Worm (Caenorhabditis elegans) whole organism, late embryonic: ENCODE data around the gene pqn-70.
A peak's percentile ranks its signal among the peaks of the same experiment; 100 is the strongest.

Source experiments
- C08G9.2 ChIP-seq: sonication (generic microtip); optimal IDR thresholded peaks from 2 replicates; lab custom pipeline; 2016; ENCODE audit warnings: mild to moderate bottlenecking, missing genetic modification characterization, moderate library complexity, missing compliant biosample characterization
- F13H6.1 ChIP-seq: sonication (generic microtip); optimal IDR thresholded peaks from 2 replicates; lab custom pipeline; 2016; ENCODE audit warnings: missing genetic modification characterization, missing compliant biosample characterization
- K09A11.1 ChIP-seq: sonication (generic microtip); optimal IDR thresholded peaks from 2 replicates; lab custom pipeline; 2017; ENCODE audit warnings: antibody characterized with exemption, mild to moderate bottlenecking, missing genetic modification characterization, missing compliant biosample characterization; ENCODE audit not compliant: insufficient read depth
- T23F11.4 ChIP-seq: fragments of 200-800 bp; sonication (Bioruptor generic); optimal IDR thresholded peaks from 2 replicates; lab custom pipeline; 2018; ENCODE audit warnings: mild to moderate bottlenecking, missing genetic modification characterization, missing compliant biosample characterization
- ama-1 ChIP-seq: fragments of 150-350 bp; optimal IDR thresholded peaks from 2 replicates; lab custom pipeline; 2014
- ceh-14 ChIP-seq: sonication (generic microtip); optimal IDR thresholded peaks from 2 replicates; lab custom pipeline; 2016; ENCODE audit warnings: missing genotype, missing genetic modification characterization, missing compliant biosample characterization
- ceh-2 ChIP-seq: sonication (generic microtip); optimal IDR thresholded peaks from 2 replicates; lab custom pipeline; 2016; ENCODE audit warnings: missing genotype, missing genetic modification characterization, missing compliant biosample characterization
- ceh-31 ChIP-seq: sonication (generic microtip); optimal IDR thresholded peaks from 2 replicates; lab custom pipeline; 2016; ENCODE audit warnings: missing genetic modification characterization, missing compliant biosample characterization
- ceh-45 ChIP-seq: fragments of 200-800 bp; sonication (Bioruptor generic); IDR thresholded peaks from 2 replicates; pipeline ENCODE4 v1.3.6; 2022; ENCODE audit warnings: missing genetic modification reagents, missing genetic modification characterization, missing compliant biosample characterization
- che-1 ChIP-seq: sonication (generic microtip); optimal IDR thresholded peaks from 2 replicates; lab custom pipeline; 2016; ENCODE audit warnings: mild to moderate bottlenecking, missing genetic modification characterization, missing compliant biosample characterization
- dmd-4 ChIP-seq: sonication (generic microtip); optimal IDR thresholded peaks from 2 replicates; lab custom pipeline; 2016; ENCODE audit warnings: borderline replicate concordance, missing genetic modification characterization, missing compliant biosample characterization
- elt-2 ChIP-seq: sonication (generic microtip); optimal IDR thresholded peaks from 2 replicates; lab custom pipeline; 2016; ENCODE audit warnings: missing genetic modification reagents, missing genetic modification characterization, missing compliant biosample characterization
- ets-4 ChIP-seq: sonication (generic microtip); optimal IDR thresholded peaks from 2 replicates; lab custom pipeline; 2016; ENCODE audit warnings: missing genetic modification characterization, missing compliant biosample characterization
- eyg-1 ChIP-seq: sonication (generic microtip); optimal IDR thresholded peaks from 2 replicates; lab custom pipeline; 2016; ENCODE audit warnings: missing genotype, missing genetic modification characterization, missing compliant biosample characterization
- fkh-10 ChIP-seq: fragments of 150-350 bp; optimal IDR thresholded peaks from 2 replicates; lab custom pipeline; 2014; ENCODE audit warnings: missing biosample characterization, missing genetic modification reagents, missing genetic modification characterization
- gmeb-2 ChIP-seq: sonication (generic microtip); optimal IDR thresholded peaks from 2 replicates; lab custom pipeline; 2016; ENCODE audit warnings: missing genetic modification characterization, inconsistent platforms, missing compliant biosample characterization
- hlh-13 ChIP-seq: fragments of 200-800 bp; sonication (Bioruptor generic); optimal IDR thresholded peaks from 2 replicates; lab custom pipeline; 2018; ENCODE audit warnings: mild to moderate bottlenecking, missing genetic modification characterization, missing compliant biosample characterization
- hlh-15 ChIP-seq: sonication (generic microtip); optimal IDR thresholded peaks from 2 replicates; lab custom pipeline; 2016; ENCODE audit warnings: missing genetic modification characterization, missing compliant biosample characterization
- hlh-8 ChIP-seq: sonication (generic microtip); optimal IDR thresholded peaks from 2 replicates; lab custom pipeline; 2016; ENCODE audit warnings: missing genotype, missing genetic modification characterization, missing compliant biosample characterization
- lin-11 ChIP-seq: fragments of 200-800 bp; sonication (Bioruptor generic); optimal IDR thresholded peaks from 2 replicates; lab custom pipeline; 2018; ENCODE audit warnings: mild to moderate bottlenecking, missing genetic modification characterization, missing compliant biosample characterization
- nfya-1 ChIP-seq: sonication (generic microtip); optimal IDR thresholded peaks from 2 replicates; lab custom pipeline; 2017; ENCODE audit warnings: missing genetic modification characterization, mild to moderate bottlenecking, missing compliant biosample characterization, antibody characterized with exemption, moderate library complexity
- npax-4 ChIP-seq: sonication (generic microtip); optimal IDR thresholded peaks from 2 replicates; lab custom pipeline; 2016; ENCODE audit warnings: missing genetic modification characterization, missing compliant biosample characterization
- pag-3 ChIP-seq: sonication (generic microtip); optimal IDR thresholded peaks from 2 replicates; lab custom pipeline; 2016; ENCODE audit warnings: missing compliant biosample characterization, missing genetic modification characterization, borderline replicate concordance
- pha-2 ChIP-seq: sonication (generic microtip); optimal IDR thresholded peaks from 2 replicates; lab custom pipeline; 2017; ENCODE audit warnings: mild to moderate bottlenecking, missing genetic modification characterization, missing compliant biosample characterization
- pros-1 ChIP-seq: fragments of 150-350 bp; optimal IDR thresholded peaks from 2 replicates; lab custom pipeline; 2014; ENCODE audit warnings: missing biosample characterization, missing genetic modification reagents, missing genetic modification characterization
- sdc-2 ChIP-seq: sonication (generic microtip); optimal IDR thresholded peaks from 2 replicates; lab custom pipeline; 2016; ENCODE audit warnings: missing genotype, missing genetic modification characterization, missing compliant biosample characterization
- syd-9 ChIP-seq: sonication (generic microtip); optimal IDR thresholded peaks from 2 replicates; lab custom pipeline; 2016; ENCODE audit warnings: mild to moderate bottlenecking, missing genetic modification characterization, moderate library complexity, missing compliant biosample characterization
- tbx-7 ChIP-seq: sonication (generic microtip); optimal IDR thresholded peaks from 2 replicates; lab custom pipeline; 2016; ENCODE audit warnings: missing genotype, missing genetic modification characterization, missing compliant biosample characterization
- unc-3 ChIP-seq, 2 experiments: fragments of 200-800 bp in 1 of 2; sonication (Bioruptor generic) in 1 of 2; sonication (generic microtip) in 1 of 2; conservative IDR thresholded peaks in 1 of 2; optimal IDR thresholded peaks in 1 of 2; 2 replicates each; pipeline versions ENCODE4 v1.3.6 to Lab custom; 2016 to 2022; ENCODE audit warnings: missing compliant biosample characterization in 2 of 2, missing genetic modification characterization in 2 of 2, missing genetic modification reagents in 1 of 2
- unc-42 ChIP-seq: sonication (generic microtip); optimal IDR thresholded peaks from 2 replicates; lab custom pipeline; 2016; ENCODE audit warnings: missing genotype, missing genetic modification characterization, missing compliant biosample characterization
- unc-55 ChIP-seq: sonication (generic microtip); optimal IDR thresholded peaks from 2 replicates; lab custom pipeline; 2017; ENCODE audit warnings: missing biosample characterization, missing genetic modification reagents, missing genetic modification characterization
- ztf-16 ChIP-seq: sonication (generic microtip); optimal IDR thresholded peaks from 2 replicates; lab custom pipeline; 2017; ENCODE audit warnings: missing genetic modification characterization, missing compliant biosample characterization

pqn-70 gene

DNA sequence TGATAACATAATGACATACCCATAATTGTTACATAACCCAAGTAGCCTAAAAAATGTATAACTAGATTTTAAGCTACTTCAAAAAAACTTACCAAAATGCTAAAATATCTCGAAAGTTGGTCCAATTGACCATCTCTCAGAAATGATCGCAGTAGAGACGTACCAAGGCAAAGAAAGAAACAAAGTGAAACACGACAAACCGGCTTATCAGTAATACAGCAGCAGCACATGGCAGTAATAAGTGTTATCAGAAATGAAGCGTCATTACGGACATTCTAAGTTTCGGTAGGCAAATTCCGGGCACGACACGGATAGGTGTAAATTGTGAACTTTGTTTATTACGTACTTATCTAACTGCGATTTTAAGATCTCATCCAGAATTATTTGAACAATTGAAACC lies 37.0 kb upstream of the pqn-70 start, which contains the start of gene cln-3.1:
Gene cln-3.1, minus strand, starts transcription at position 171 of the 400 bp plus-strand sequence.
- TF ChIP-seq elt-2 = peak; percentile 78
- no peak for TF ChIP-seq ceh-2 (tag; lab: Kevin White, UChicago)

DNA sequence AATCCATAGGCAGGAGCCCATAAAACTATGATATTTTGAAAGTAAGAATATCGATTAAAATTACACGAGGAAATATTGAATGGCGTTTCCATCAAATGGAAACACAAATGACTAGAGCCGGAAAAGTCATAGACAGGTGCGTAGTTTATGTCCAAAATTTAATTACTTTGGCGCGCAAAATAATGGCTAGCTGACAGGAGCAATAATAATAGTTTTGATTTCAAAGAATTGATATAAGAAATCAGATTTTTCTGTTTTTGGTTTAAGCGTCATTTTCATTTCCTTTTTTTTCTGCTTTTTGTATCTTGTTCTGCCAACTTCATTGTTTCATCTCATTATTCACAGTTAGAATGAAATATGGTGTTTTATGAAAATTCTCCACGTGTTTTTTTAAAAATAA lies 34.5 kb upstream of the pqn-70 start, which contains the start of gene F07B10.4:
Gene F07B10.4, minus strand, starts transcription at position 101 of the 400 bp plus-strand sequence.
- TF ChIP-seq ztf-16 (tag; lab: Kevin White, UChicago) (no peak), lin-11 (no peak)

- TF ChIP-seq ets-4 (tag; lab: Kevin White, UChicago) (no peak), unc-42 (tag; lab: Kevin White, UChicago) (no peak), pros-1 (tag; lab: Kevin White, UChicago) (no peak), unc-55 (GFP tag; lab: Kevin White, UChicago) (no peak), C08G9.2 (no peak), F13H6.1 (tag; lab: Kevin White, UChicago) (no peak), ceh-2 (tag; lab: Kevin White, UChicago) (no peak), ama-1 (lab: Kevin White, UChicago) (no peak), ztf-16 (tag; lab: Kevin White, UChicago) (no peak)
Observed at ce11 chrV:11260622-11261021, 32.1 kb upstream of the pqn-70 start, which contains the start of gene F07B10.7. TSS of gene F07B10.7 (minus strand) at chrV:11260722.

DNA sequence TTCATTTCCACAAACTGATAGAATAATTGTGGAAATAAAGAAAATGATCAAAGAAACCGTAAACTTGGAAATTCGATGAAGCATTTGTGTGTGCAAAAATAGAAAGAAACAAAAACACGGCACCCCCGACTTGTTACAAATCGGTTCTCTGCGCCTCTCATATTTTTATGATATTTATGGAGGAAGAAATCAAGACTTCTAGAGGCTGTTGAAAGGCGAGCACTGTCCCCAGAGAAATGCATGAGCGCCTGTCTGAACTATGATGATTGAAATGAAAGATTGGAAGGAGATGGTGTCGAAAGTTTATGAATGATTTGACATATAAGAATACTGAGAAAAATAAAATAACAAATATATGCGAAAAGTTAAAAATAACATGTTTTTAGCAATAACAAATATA lies 30.4 kb upstream of the pqn-70 start, which contains the start of gene lgc-36:
Gene lgc-36, minus strand, starts transcription at position 101 of the 400 bp plus-strand sequence.
- TF ChIP-seq ceh-45 (GFP tag; lab: Robert Waterston, UW) (no peak), syd-9 (no peak), gmeb-2 (tag; lab: Kevin White, UChicago) (no peak), pag-3 (no peak), ceh-14 (tag; lab: Kevin White, UChicago) (no peak), T23F11.4 (no peak), npax-4 (no peak), F13H6.1 (tag; lab: Kevin White, UChicago) (no peak), hlh-8 (tag; lab: Kevin White, UChicago) (no peak), nfya-1 (tag; lab: Kevin White, UChicago) (no peak), ceh-31 (tag; lab: Kevin White, UChicago) (no peak), eyg-1 (tag; lab: Kevin White, UChicago) (no peak), pha-2 (tag; lab: Kevin White, UChicago) (no peak)
- TF ChIP-seq, all 69 proteins: peak for 0

DNA sequence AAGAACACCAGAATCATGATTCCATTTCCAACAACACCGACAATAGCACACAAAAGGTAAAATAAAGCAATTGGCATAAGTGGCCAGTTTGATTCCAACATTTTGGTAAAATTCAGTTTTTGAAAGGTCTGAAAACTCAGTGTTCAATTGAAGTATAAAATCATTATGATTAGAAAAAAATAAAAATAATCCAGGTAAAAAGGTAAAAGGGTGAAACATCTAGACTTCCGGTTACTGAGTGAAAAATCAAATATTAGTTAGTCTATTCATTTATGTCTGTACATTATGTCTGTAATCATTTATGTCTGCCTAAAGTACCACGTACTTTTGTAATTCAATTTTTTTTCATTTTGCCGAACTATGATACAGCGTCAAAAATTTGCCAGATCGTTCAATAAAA lies 26.5 kb upstream of the pqn-70 start, which contains the start of gene srsx-31:
Gene srsx-31, minus strand, starts transcription at position 101 of the 400 bp plus-strand sequence.
- TF ChIP-seq F13H6.1 (tag; lab: Kevin White, UChicago) (no peak), unc-3 (GFP tag; conservative IDR thresholded peaks at IDR 0.05; lab: Robert Waterston, UW) (no peak), unc-3 (tag; optimal IDR thresholded peaks at IDR 0.05; lab: Kevin White, UChicago) (no peak), syd-9 (no peak), hlh-15 (tag; lab: Kevin White, UChicago) (no peak), unc-55 (GFP tag; lab: Kevin White, UChicago) (no peak), K09A11.1 (tag; lab: Kevin White, UChicago) (no peak), sdc-2 (tag; lab: Kevin White, UChicago) (no peak), tbx-7 (no peak), ceh-45 (GFP tag; lab: Robert Waterston, UW) (no peak), che-1 (tag; lab: Kevin White, UChicago) (no peak), eyg-1 (tag; lab: Kevin White, UChicago) (no peak), dmd-4 (tag; lab: Kevin White, UChicago) (no peak), pag-3 (no peak), ceh-2 (tag; lab: Kevin White, UChicago) (no peak), hlh-13 (GFP tag; lab: Kevin White, UChicago) (no peak), fkh-10 (GFP tag; lab: Kevin White, UChicago) (no peak)
